Worm (Caenorhabditis elegans) whole organism, L1 larva: Measurements from ENCODE around the gene srh-237.
A peak's percentile ranks its signal among the peaks of the same experiment; 100 is the strongest.

Experiments used
- C16A3.4 ChIP-seq: fragments of 150-350 bp; optimal IDR thresholded peaks from 2 replicates; lab custom pipeline; 2014; ENCODE audit warnings: missing biosample characterization, missing genetic modification characterization
- Y116A8C.19 ChIP-seq: sonication (generic microtip); optimal IDR thresholded peaks from 2 replicates; lab custom pipeline; 2016; ENCODE audit warnings: missing compliant biosample characterization, missing genetic modification characterization, borderline replicate concordance
- alr-1 ChIP-seq: fragments of 200-800 bp; sonication (Bioruptor generic); optimal IDR thresholded peaks from 2 replicates; lab custom pipeline; 2018; ENCODE audit warnings: borderline replicate concordance, mild to moderate bottlenecking, missing genetic modification characterization, missing compliant biosample characterization
- blmp-1 ChIP-seq: fragments of 150-350 bp; optimal IDR thresholded peaks from 2 replicates; lab custom pipeline; 2014; ENCODE audit warnings: missing biosample characterization, missing genetic modification characterization
- ceh-63 ChIP-seq: fragments of 200-800 bp; sonication (Bioruptor generic); optimal IDR thresholded peaks from 2 replicates; lab custom pipeline; 2018; ENCODE audit warnings: mild to moderate bottlenecking, missing genetic modification characterization, missing compliant biosample characterization
- ceh-88 ChIP-seq: fragments of 200-800 bp; sonication (Bioruptor generic); IDR thresholded peaks from 2 replicates; pipeline ENCODE4 v1.3.6; 2022; ENCODE audit warnings: missing genetic modification characterization, missing compliant biosample characterization
- dsc-1 ChIP-seq: sonication (generic microtip); optimal IDR thresholded peaks from 2 replicates; lab custom pipeline; 2016; ENCODE audit warnings: mild to moderate bottlenecking, missing genetic modification characterization, missing compliant biosample characterization
- efl-1 ChIP-seq, 4 experiments: fragments of 150-350 bp; optimal IDR thresholded peaks in 3 of 4; peaks in 1 of 4; 1 replicate in 1 of 4; 2 replicates in 3 of 4; lab custom pipeline; 2014; ENCODE audit warnings: missing biosample characterization in 2 of 4, missing genetic modification characterization in 2 of 4, missing genetic modification reagents in 2 of 4
- efl-3 ChIP-seq: fragments of 200-800 bp; sonication (Bioruptor generic); optimal IDR thresholded peaks from 2 replicates; lab custom pipeline; 2018; ENCODE audit warnings: mild to moderate bottlenecking, missing genetic modification characterization, missing compliant biosample characterization
- elt-2 ChIP-seq: sonication (generic microtip); optimal IDR thresholded peaks from 2 replicates; lab custom pipeline; 2016; ENCODE audit warnings: missing genetic modification characterization, mild to moderate bottlenecking, inconsistent platforms, missing compliant biosample characterization, missing genetic modification reagents
- fkh-10 ChIP-seq: sonication (generic microtip); optimal IDR thresholded peaks from 2 replicates; lab custom pipeline; 2017; ENCODE audit warnings: missing biosample characterization, missing genetic modification reagents, missing genetic modification characterization
- fkh-4 ChIP-seq: sonication (generic microtip); optimal IDR thresholded peaks from 2 replicates; lab custom pipeline; 2016; ENCODE audit warnings: missing compliant biosample characterization, missing genetic modification characterization, borderline replicate concordance
- fkh-8 ChIP-seq: sonication (generic microtip); optimal IDR thresholded peaks from 2 replicates; lab custom pipeline; 2016; ENCODE audit warnings: mild to moderate bottlenecking, missing genetic modification characterization, missing compliant biosample characterization
- fos-1 ChIP-seq: fragments of 150-350 bp; optimal IDR thresholded peaks from 2 replicates; lab custom pipeline; 2014; ENCODE audit warnings: missing biosample characterization, missing genetic modification characterization
- grh-1 ChIP-seq: fragments of 200-800 bp; sonication (Bioruptor generic); IDR thresholded peaks from 2 replicates; pipeline ENCODE4 v1.3.6; 2022; ENCODE audit warnings: missing genetic modification reagents, missing genetic modification characterization, missing compliant biosample characterization
- hlh-4 ChIP-seq: sonication (generic microtip); optimal IDR thresholded peaks from 2 replicates; lab custom pipeline; 2016; ENCODE audit warnings: mild to moderate bottlenecking, missing genetic modification characterization, missing compliant biosample characterization
- hpl-2 ChIP-seq: fragments of 150-350 bp; optimal IDR thresholded peaks from 2 replicates; lab custom pipeline; 2014; ENCODE audit warnings: missing biosample characterization, missing genetic modification reagents, missing genetic modification characterization
- irx-1 ChIP-seq: sonication (generic microtip); optimal IDR thresholded peaks from 2 replicates; lab custom pipeline; 2016; ENCODE audit warnings: missing genetic modification characterization, missing compliant biosample characterization
- isw-1 ChIP-seq: fragments of 200-800 bp; sonication (Bioruptor generic); IDR thresholded peaks from 2 replicates; pipeline ENCODE4 v1.3.6; 2022; ENCODE audit warnings: missing genetic modification characterization, missing compliant biosample characterization
- jun-1 ChIP-seq: fragments of 150-350 bp; optimal IDR thresholded peaks from 2 replicates; lab custom pipeline; 2014; ENCODE audit warnings: missing biosample characterization, missing genetic modification reagents, missing genetic modification characterization
- lin-13 ChIP-seq: fragments of 150-350 bp; optimal IDR thresholded peaks from 2 replicates; lab custom pipeline; 2014; ENCODE audit warnings: missing biosample characterization, missing genetic modification reagents, missing genetic modification characterization
- lin-14 ChIP-seq: fragments of 200-800 bp; sonication (Bioruptor generic); optimal IDR thresholded peaks from 2 replicates; lab custom pipeline; 2018; ENCODE audit warnings: mild to moderate bottlenecking, missing genetic modification characterization, moderate library complexity, missing compliant biosample characterization
- lsy-2 ChIP-seq, 2 experiments: fragments of 150-350 bp; optimal IDR thresholded peaks; 2 replicates each; lab custom pipeline; 2014; ENCODE audit warnings: missing biosample characterization in 2 of 2, missing genetic modification characterization in 2 of 2
- mab-9 ChIP-seq: fragments of 200-800 bp; sonication (Bioruptor generic); IDR thresholded peaks from 2 replicates; pipeline ENCODE4 v1.3.6; 2022; ENCODE audit warnings: missing genetic modification reagents, missing genetic modification characterization, missing compliant biosample characterization
- mef-2 ChIP-seq: fragments of 150-350 bp; optimal IDR thresholded peaks from 2 replicates; lab custom pipeline; 2014; ENCODE audit warnings: missing biosample characterization, missing genetic modification characterization
- mep-1 ChIP-seq: fragments of 150-350 bp; optimal IDR thresholded peaks from 2 replicates; lab custom pipeline; 2014; ENCODE audit warnings: missing biosample characterization, missing genetic modification characterization
- nhr-11 ChIP-seq: fragments of 150-350 bp; optimal IDR thresholded peaks from 2 replicates; lab custom pipeline; 2014; ENCODE audit warnings: missing biosample characterization, missing genetic modification characterization
- nhr-19 ChIP-seq: fragments of 200-800 bp; sonication (Bioruptor generic); conservative IDR thresholded peaks from 2 replicates; pipeline ENCODE4 v1.3.6; 2022; ENCODE audit warnings: missing genetic modification characterization, missing compliant biosample characterization
- nhr-28 ChIP-seq: fragments of 150-350 bp; optimal IDR thresholded peaks from 2 replicates; lab custom pipeline; 2014; ENCODE audit warnings: missing biosample characterization, missing genetic modification characterization
- nhr-90 ChIP-seq: sonication (generic microtip); optimal IDR thresholded peaks from 2 replicates; lab custom pipeline; 2016; ENCODE audit warnings: mild to moderate bottlenecking, missing genetic modification characterization, missing compliant biosample characterization; ENCODE audit not compliant: poor library complexity
- pag-3 ChIP-seq: sonication (generic microtip); optimal IDR thresholded peaks from 2 replicates; lab custom pipeline; 2017; ENCODE audit warnings: missing genetic modification characterization, mild to moderate bottlenecking, missing compliant biosample characterization, antibody characterized with exemption, borderline replicate concordance; ENCODE audit not compliant: insufficient read depth
- pax-3 ChIP-seq: fragments of 200-800 bp; sonication (Bioruptor generic); optimal IDR thresholded peaks from 2 replicates; lab custom pipeline; 2018; ENCODE audit warnings: mild to moderate bottlenecking, missing genetic modification characterization, moderate library complexity, missing compliant biosample characterization
- snpc-4 ChIP-seq: fragments of 150-350 bp; optimal IDR thresholded peaks from 2 replicates; lab custom pipeline; 2014; ENCODE audit warnings: missing biosample characterization, missing genetic modification characterization
- sox-4 ChIP-seq: sonication (generic microtip); optimal IDR thresholded peaks from 2 replicates; lab custom pipeline; 2016; ENCODE audit warnings: missing genetic modification characterization, missing compliant biosample characterization
- tbx-2 ChIP-seq: sonication (generic microtip); optimal IDR thresholded peaks from 2 replicates; lab custom pipeline; 2016; ENCODE audit warnings: missing genetic modification characterization, missing compliant biosample characterization
- tlp-1 ChIP-seq: fragments of 150-350 bp; optimal IDR thresholded peaks from 2 replicates; lab custom pipeline; 2014; ENCODE audit warnings: missing biosample characterization, missing genetic modification characterization
- unc-30 ChIP-seq: sonication (generic microtip); optimal IDR thresholded peaks from 2 replicates; lab custom pipeline; 2017; ENCODE audit warnings: missing biosample characterization, missing genetic modification characterization
- zag-1 ChIP-seq: fragments of 150-350 bp; optimal IDR thresholded peaks from 2 replicates; lab custom pipeline; 2014; ENCODE audit warnings: missing biosample characterization, missing genetic modification characterization
- ztf-11 ChIP-seq, 2 experiments: sonication (generic microtip); optimal IDR thresholded peaks; 2 replicates each; lab custom pipeline; 2016 to 2017; ENCODE audit warnings: missing genetic modification characterization in 2 of 2, missing biosample characterization in 1 of 2, missing compliant biosample characterization in 1 of 2
- ztf-4 ChIP-seq: fragments of 150-350 bp; optimal IDR thresholded peaks from 2 replicates; lab custom pipeline; 2014; ENCODE audit warnings: missing biosample characterization, missing genetic modification characterization

srh-237 gene

ce11 chrV:17064676-17065075, 25.5 kb upstream of the srh-237 start, which contains the start of gene srh-255:
TSS of gene srh-255 (plus strand) at chrV:17064976.
- TF ChIP-seq tbx-2 (tag; lab: Kevin White, UChicago) (no peak), ceh-88 (no peak), unc-30 (tag; lab: Kevin White, UChicago) (no peak), zag-1 (tag; lab: Kevin White, UChicago) (no peak), jun-1 (tag; lab: Kevin White, UChicago) (no peak), tlp-1 (no peak), nhr-28 (tag; lab: Kevin White, UChicago) (no peak), fkh-10 (no peak), lsy-2 (tag; optimal IDR thresholded peaks at IDR 0.05; lab: Kevin White, UChicago) (no peak), nhr-11 (tag; lab: Kevin White, UChicago) (no peak), isw-1 (GFP tag; lab: Robert Waterston, UW) (no peak), sox-4 (no peak), nhr-19 (GFP tag; lab: Robert Waterston, UW) (no peak)

- no peak for TF ChIP-seq efl-3 (GFP tag; lab: Kevin White, UChicago)
- TF ChIP-seq elt-2 (tag; lab: Kevin White, UChicago): no peak
- TF ChIP-seq mab-9: no peak
- no peak for TF ChIP-seq Y116A8C.19
- TF ChIP-seq mef-2 (tag; lab: Kevin White, UChicago): no peak
- TF ChIP-seq pag-3 (tag; lab: Kevin White, UChicago): no peak
- no peak for TF ChIP-seq fkh-4
- no peak for TF ChIP-seq ceh-63 (GFP tag; lab: Kevin White, UChicago)
- no peak for TF ChIP-seq hpl-2
- no peak for TF ChIP-seq hlh-4 (tag; lab: Kevin White, UChicago)
- TF ChIP-seq ceh-88: no peak
Observed at ce11 chrV:17066634-17067033, 23.5 kb upstream of the srh-237 start.

- no peak for TF ChIP-seq nhr-19 (GFP tag; lab: Robert Waterston, UW)
- TF ChIP-seq mef-2 (tag; lab: Kevin White, UChicago): no peak
- no peak for TF ChIP-seq fkh-4
- TF ChIP-seq irx-1 (tag; lab: Kevin White, UChicago): no peak
- TF ChIP-seq fkh-8: no peak
- no peak for TF ChIP-seq efl-1 (optimal IDR thresholded peaks at IDR 0.05; lab: Kevin White, UChicago)
- TF ChIP-seq efl-1 (GFP tag; optimal IDR thresholded peaks at IDR 0.05 in 1 of 2; lab: Kevin White, UChicago): peak in 1 of 2 experiments; percentile 65
Observed at ce11 chrV:17068839-17069238, 21.3 kb upstream of the srh-237 start, which contains the start of gene T05E12.8. TSS of gene T05E12.8 (plus strand) at chrV:17069139.

- no peak for TF ChIP-seq zag-1 (tag; lab: Kevin White, UChicago)
Observed at ce11 chrV:17071578-17071977, 18.6 kb upstream of the srh-237 start, which contains the start of gene srbc-14. TSS of gene srbc-14 (minus strand) at chrV:17071678.

- TF ChIP-seq dsc-1: no peak
- TF ChIP-seq blmp-1: no peak
- no peak for TF ChIP-seq fkh-8
- no peak for TF ChIP-seq nhr-90 (tag; lab: Kevin White, UChicago)
- TF ChIP-seq elt-2 (tag; lab: Kevin White, UChicago): no peak
- TF ChIP-seq mep-1: no peak
- TF ChIP-seq grh-1: no peak
- TF ChIP-seq Y116A8C.19: no peak
- TF ChIP-seq snpc-4 (tag; lab: Kevin White, UChicago): no peak
- no peak for TF ChIP-seq C16A3.4 (tag; lab: Kevin White, UChicago)
- TF ChIP-seq lin-13: no peak
- TF ChIP-seq nhr-28 (tag; lab: Kevin White, UChicago): no peak
- TF ChIP-seq alr-1 (tag; lab: Kevin White, UChicago): no peak
- TF ChIP-seq ztf-11 (tag; optimal IDR thresholded peaks at IDR 0.05; lab: Kevin White, UChicago): no peak
- no peak for TF ChIP-seq ztf-4
- TF ChIP-seq efl-3 (GFP tag; lab: Kevin White, UChicago): no peak
- TF ChIP-seq fos-1 (tag; lab: Kevin White, UChicago): no peak
- TF ChIP-seq lin-14 (GFP tag; lab: Kevin White, UChicago): no peak
- no peak for TF ChIP-seq pax-3 (tag; lab: Kevin White, UChicago)
Observed at ce11 chrV:17075900-17076299, 14.3 kb upstream of the srh-237 start, which contains the start of gene str-125. TSS of gene str-125 (minus strand) at chrV:17076000.
